Fruit fly (Drosophila melanogaster) whole organism, embryonic: Measurements from ENCODE around the gene CG10730.

Experiments used
- CG10267 ChIP-seq: fragments of 200-800 bp; sonication (Bioruptor generic); optimal IDR thresholded peaks from 2 replicates; lab custom pipeline; 2018; ENCODE audit warnings: missing biosample characterization, mild to moderate bottlenecking, missing genetic modification characterization, moderate library complexity
- CG10543 ChIP-seq: fragments of 200-800 bp; sonication (Bioruptor generic); optimal IDR thresholded peaks from 3 replicates; lab custom pipeline; 2017; ENCODE audit warnings: missing biosample characterization, mild to moderate bottlenecking, missing genetic modification characterization, moderate library complexity
- CG12071 ChIP-seq: fragments of 200-800 bp; sonication (Bioruptor generic); optimal IDR thresholded peaks from 3 replicates; lab custom pipeline; 2018; ENCODE audit warnings: missing biosample characterization, mild to moderate bottlenecking, missing genetic modification characterization
- CG12219 ChIP-seq: fragments of 200-800 bp; sonication (Bioruptor generic); optimal IDR thresholded peaks from 3 replicates; lab custom pipeline; 2018; ENCODE audit warnings: missing biosample characterization, mild to moderate bottlenecking, missing genetic modification characterization
- CG15696 ChIP-seq: fragments of 200-800 bp; sonication (Bioruptor generic); optimal IDR thresholded peaks from 2 replicates; lab custom pipeline; 2019; ENCODE audit warnings: missing biosample characterization, mild to moderate bottlenecking, missing genetic modification characterization, moderate library complexity
- CG16813 ChIP-seq: fragments of 200-800 bp; sonication (Bioruptor generic); IDR thresholded peaks from 3 replicates; pipeline ENCODE4 v1.3.6; 2022; ENCODE audit warnings: missing biosample characterization, missing genetic modification characterization; ENCODE audit not compliant: partially characterized antibody
- CG17385 ChIP-seq: fragments of 200-800 bp; sonication (Bioruptor generic); optimal IDR thresholded peaks from 3 replicates; lab custom pipeline; 2018; ENCODE audit warnings: missing biosample characterization, mild to moderate bottlenecking, missing genetic modification characterization
- CG17802 ChIP-seq: fragments of 200-800 bp; sonication (Bioruptor generic); optimal IDR thresholded peaks from 2 replicates; lab custom pipeline; 2018; ENCODE audit warnings: missing biosample characterization, mild to moderate bottlenecking, missing genetic modification characterization, moderate library complexity
- CG18011 ChIP-seq: fragments of 200-800 bp; sonication (Bioruptor generic); optimal IDR thresholded peaks from 2 replicates; lab custom pipeline; 2017; ENCODE audit warnings: missing biosample characterization, missing genetic modification characterization, mild to moderate bottlenecking, moderate library complexity, missing genotype
- CG30020 ChIP-seq: fragments of 200-800 bp; optimal IDR thresholded peaks from 2 replicates; lab custom pipeline; 2019; ENCODE audit warnings: missing biosample characterization, mild to moderate bottlenecking, missing genetic modification characterization, moderate library complexity
- CG34376 ChIP-seq: fragments of 200-800 bp; sonication (Bioruptor generic); optimal IDR thresholded peaks from 2 replicates; lab custom pipeline; 2018; ENCODE audit warnings: missing biosample characterization, mild to moderate bottlenecking, missing genetic modification characterization
- CG4328 ChIP-seq: fragments of 200-800 bp; sonication (Bioruptor generic); optimal IDR thresholded peaks from 3 replicates; lab custom pipeline; 2017; ENCODE audit warnings: missing biosample characterization, missing genetic modification reagents, missing genetic modification characterization
- CG6272 ChIP-seq: fragments of 200-800 bp; sonication (Bioruptor generic); IDR thresholded peaks from 2 replicates; pipeline ENCODE4 v1.3.6; 2022; ENCODE audit warnings: missing biosample characterization, missing genetic modification characterization
- CG6854 ChIP-seq: fragments of 200-800 bp; sonication (Bioruptor generic); optimal IDR thresholded peaks from 3 replicates; lab custom pipeline; 2017; ENCODE audit warnings: missing biosample characterization, mild to moderate bottlenecking, missing genetic modification characterization
- CG8478 ChIP-seq: fragments of >200 bp; optimal IDR thresholded peaks from 2 replicates; lab custom pipeline; 2018
- Camta ChIP-seq: fragments of 200-800 bp; sonication (Bioruptor generic); optimal IDR thresholded peaks from 2 replicates; lab custom pipeline; 2016; ENCODE audit warnings: missing biosample characterization, missing genetic modification characterization
- CoRest ChIP-seq: fragments of 200-800 bp; sonication (Bioruptor generic); optimal IDR thresholded peaks from 3 replicates; lab custom pipeline; 2018; ENCODE audit warnings: missing biosample characterization, mild to moderate bottlenecking, missing genetic modification characterization, moderate library complexity
- D19A ChIP-seq: fragments of 200-800 bp; optimal IDR thresholded peaks from 3 replicates; lab custom pipeline; 2019; ENCODE audit warnings: missing biosample characterization, mild to moderate bottlenecking, missing genetic modification characterization, moderate library complexity
- Dip2 ChIP-seq: fragments of 200-800 bp; sonication (Bioruptor generic); IDR thresholded peaks from 2 replicates; pipeline ENCODE4 v1.3.6; 2022; ENCODE audit warnings: missing biosample characterization, missing genetic modification characterization
- Dll ChIP-seq: fragments of 200-800 bp; sonication (Bioruptor generic); IDR thresholded peaks from 4 replicates; pipeline ENCODE4 v1.3.6; 2022; ENCODE audit warnings: missing biosample characterization, missing genetic modification characterization; ENCODE audit not compliant: partially characterized antibody
- Doc2 ChIP-seq: fragments of 200-800 bp; sonication (Bioruptor generic); IDR thresholded peaks from 2 replicates; pipeline ENCODE4 v1.3.6; 2022; ENCODE audit warnings: missing biosample characterization, missing genetic modification characterization
- Hr78 ChIP-seq, 2 experiments: fragments of 200-800 bp in 1 of 2; fragments of >200 bp in 1 of 2; sonication (Bioruptor generic) in 1 of 2; optimal IDR thresholded peaks; 2 replicates each; lab custom pipeline; 2017 to 2019; ENCODE audit warnings: missing biosample characterization in 2 of 2, missing genetic modification characterization in 2 of 2, mild to moderate bottlenecking in 1 of 2, moderate library complexity in 1 of 2
- MESR4 ChIP-seq: fragments of 200-800 bp; sonication (Bioruptor generic); optimal IDR thresholded peaks from 2 replicates; lab custom pipeline; 2018; ENCODE audit warnings: missing biosample characterization, mild to moderate bottlenecking, missing genetic modification characterization, moderate library complexity
- Meics ChIP-seq: fragments of 200-800 bp; sonication (Bioruptor generic); optimal IDR thresholded peaks from 2 replicates; lab custom pipeline; 2017; ENCODE audit warnings: missing biosample characterization, mild to moderate bottlenecking, missing genetic modification characterization
- NfI ChIP-seq: fragments of 200-800 bp; sonication (Bioruptor generic); optimal IDR thresholded peaks from 3 replicates; lab custom pipeline; 2018; ENCODE audit warnings: missing biosample characterization, mild to moderate bottlenecking, missing genetic modification characterization, moderate library complexity
- Optix ChIP-seq: fragments of 200-800 bp; sonication (Bioruptor generic); IDR thresholded peaks from 3 replicates; pipeline ENCODE4 v1.3.6; 2022; ENCODE audit warnings: missing biosample characterization, missing genetic modification characterization
- Pdp1 ChIP-seq, 2 experiments: fragments of 200-800 bp; sonication (Bioruptor generic); optimal IDR thresholded peaks; 3 replicates each; lab custom pipeline; 2016; ENCODE audit warnings: missing biosample characterization in 2 of 2, missing genetic modification characterization in 2 of 2, mild to moderate bottlenecking in 1 of 2, moderate library complexity in 1 of 2
- Poxn ChIP-seq: fragments of 200-800 bp; sonication (Bioruptor generic); IDR thresholded peaks from 2 replicates; pipeline ENCODE4 v1.3.6; 2022; ENCODE audit warnings: missing biosample characterization, missing genetic modification characterization
- Usf ChIP-seq: fragments of 200-800 bp; sonication (Bioruptor generic); optimal IDR thresholded peaks from 2 replicates; lab custom pipeline; 2017; ENCODE audit warnings: missing genotype, missing biosample characterization, missing genetic modification characterization
- YL-1 ChIP-seq: fragments of 200-800 bp; sonication (Bioruptor generic); optimal IDR thresholded peaks from 3 replicates; lab custom pipeline; 2017; ENCODE audit warnings: missing biosample characterization, mild to moderate bottlenecking, missing genetic modification characterization
- amos ChIP-seq: fragments of 200-800 bp; sonication (Bioruptor generic); IDR thresholded peaks from 2 replicates; pipeline ENCODE4 v1.3.6; 2022; ENCODE audit warnings: missing biosample characterization, missing genetic modification characterization; ENCODE audit not compliant: partially characterized antibody
- bowl ChIP-seq: fragments of 200-800 bp; sonication (Bioruptor generic); IDR thresholded peaks from 2 replicates; pipeline ENCODE4 v1.3.6; 2022; ENCODE audit warnings: missing biosample characterization, missing genetic modification characterization
- chm ChIP-seq: fragments of 200-800 bp; sonication (Bioruptor generic); IDR thresholded peaks from 2 replicates; pipeline ENCODE4 v1.3.6; 2022; ENCODE audit warnings: missing biosample characterization, missing genetic modification characterization
- exex ChIP-seq: fragments of 200-800 bp; sonication (Bioruptor generic); optimal IDR thresholded peaks from 4 replicates; lab custom pipeline; 2018; ENCODE audit warnings: missing biosample characterization, mild to moderate bottlenecking, missing genetic modification characterization, moderate library complexity
- fd64A ChIP-seq: fragments of 200-800 bp; sonication (Bioruptor generic); optimal IDR thresholded peaks from 3 replicates; lab custom pipeline; 2018; ENCODE audit warnings: missing biosample characterization, mild to moderate bottlenecking, missing genetic modification characterization
- grn ChIP-seq: fragments of 200-800 bp; sonication (Bioruptor generic); optimal IDR thresholded peaks from 3 replicates; lab custom pipeline; 2017; ENCODE audit warnings: missing biosample characterization, missing genetic modification characterization
- kni ChIP-seq: fragments of 200-800 bp; sonication (Bioruptor generic); optimal IDR thresholded peaks from 3 replicates; lab custom pipeline; 2017; ENCODE audit warnings: mild to moderate bottlenecking, missing biosample characterization, missing genetic modification reagents, missing genetic modification characterization
- maf-S ChIP-seq: fragments of 200-800 bp; sonication (Bioruptor generic); optimal IDR thresholded peaks from 2 replicates; lab custom pipeline; 2016; ENCODE audit warnings: missing biosample characterization, missing genetic modification characterization
- mirr ChIP-seq: fragments of 200-800 bp; sonication (Bioruptor generic); optimal IDR thresholded peaks from 3 replicates; lab custom pipeline; 2018; ENCODE audit warnings: missing biosample characterization, mild to moderate bottlenecking, missing genetic modification characterization
- mld ChIP-seq: fragments of 200-800 bp; sonication (Bioruptor generic); IDR thresholded peaks from 3 replicates; pipeline ENCODE4 v1.3.6; 2022; ENCODE audit warnings: missing biosample characterization, missing genetic modification characterization; ENCODE audit not compliant: partially characterized antibody
- nmo ChIP-seq: fragments of 200-800 bp; sonication (Bioruptor generic); optimal IDR thresholded peaks from 2 replicates; lab custom pipeline; 2018; ENCODE audit warnings: missing biosample characterization, mild to moderate bottlenecking, missing genetic modification characterization, moderate library complexity
- pan ChIP-seq, 4 experiments: fragments of >200 bp in 3 of 4; fragments of 200-800 bp in 1 of 4; sonication (Bioruptor generic) in 1 of 4; optimal IDR thresholded peaks in 3 of 4; IDR thresholded peaks in 1 of 4; 2 replicates each; pipeline versions ENCODE4 v1.3.6 to Lab custom; 2017 to 2022; ENCODE audit warnings: missing biosample characterization in 2 of 4, missing genetic modification characterization in 2 of 4, mixed read lengths in 1 of 4
- pzg ChIP-seq: fragments of 200-800 bp; sonication (Bioruptor generic); optimal IDR thresholded peaks from 3 replicates; lab custom pipeline; 2018; ENCODE audit warnings: missing biosample characterization, mild to moderate bottlenecking, missing genetic modification characterization, moderate library complexity
- tll ChIP-seq, 2 experiments: fragments of 200-800 bp in 1 of 2; fragments of >200 bp in 1 of 2; sonication (Bioruptor generic) in 1 of 2; optimal IDR thresholded peaks; 2 replicates each; lab custom pipeline; 2017 to 2019; ENCODE audit warnings: missing biosample characterization in 2 of 2, missing genetic modification characterization in 2 of 2, mild to moderate bottlenecking in 1 of 2, moderate library complexity in 1 of 2

Gene CG10730

dm6 chr2L:20069158-20070016 is 2.6 kb downstream of the CG10730 start (continued):
- TF ChIP-seq bowl (no peak), CG15696 (tag; lab: Kevin White, UChicago) (peak; percentile 13), CG10543 (GFP tag; lab: Kevin White, UChicago) (peak; percentile 13)

- no peak for TF ChIP-seq Doc2 (GFP tag; lab: Robert Waterston, UW)
- no peak for TF ChIP-seq CG30020 (tag; lab: Kevin White, UChicago)
- no peak for TF ChIP-seq Dll (GFP tag; lab: Robert Waterston, UW)
- TF ChIP-seq Hr78 (GFP tag; optimal IDR thresholded peaks at IDR 0.05; lab: Kevin White, UChicago) = peak in 1 of 2 experiments; percentile 64
- TF ChIP-seq NfI (GFP tag; lab: Kevin White, UChicago) = no peak
- TF ChIP-seq maf-S (GFP tag; lab: Kevin White, UChicago) = no peak
- TF ChIP-seq D19A (tag; lab: Kevin White, UChicago) = peak; percentile 39
- peak in 1 of 2 experiments; percentile 47 for TF ChIP-seq Pdp1 (GFP tag; optimal IDR thresholded peaks at IDR 0.05; lab: Kevin White, UChicago)
- no peak for TF ChIP-seq CG12219
- peak; percentile 19 for TF ChIP-seq CG34376 (GFP tag; lab: Kevin White, UChicago)
- TF ChIP-seq Camta (GFP tag; lab: Kevin White, UChicago) = no peak
- TF ChIP-seq chm (GFP tag; lab: Robert Waterston, UW) = no peak
- TF ChIP-seq CG17385 (GFP tag; lab: Kevin White, UChicago) = no peak
- no peak for TF ChIP-seq Dip2 (GFP tag; lab: Robert Waterston, UW)
- no peak for TF ChIP-seq grn (GFP tag; lab: Kevin White, UChicago)
- TF ChIP-seq kni (GFP tag; lab: Kevin White, UChicago) = no peak
- no peak for TF ChIP-seq CG6272 (GFP tag; lab: Robert Waterston, UW)
- TF ChIP-seq exex = peak; percentile 9
- no peak for TF ChIP-seq fd64A (GFP tag; lab: Kevin White, UChicago)
These were observed 4.1 kb downstream of the CG10730 start for dm6 chr2L:20067928-20068327.

dm6 chr2L:20066233-20066650 is 5.8 kb downstream of the CG10730 start, which contains the start of gene bwa:
Gene bwa (plus strand): TSS chr2L:20066391.
- no peak for TF ChIP-seq mld (GFP tag; lab: Robert Waterston, UW)
- TF ChIP-seq amos = peak; percentile 46; the same call in 1 of the 2 replicates
- no peak for TF ChIP-seq CG17802 (tag; lab: Kevin White, UChicago)
- no peak for TF ChIP-seq Usf (GFP tag; lab: Kevin White, UChicago)
- no peak for TF ChIP-seq Hr78 (GFP tag; optimal IDR thresholded peaks at IDR 0.05; lab: Kevin White, UChicago)
- TF ChIP-seq nmo (GFP tag; lab: Kevin White, UChicago) = peak; percentile 25
- no peak for TF ChIP-seq CG18011 (GFP tag; lab: Kevin White, UChicago)
- TF ChIP-seq CG10267 (tag; lab: Kevin White, UChicago) = peak; percentile 31
- peak; percentile 52 for TF ChIP-seq MESR4 (GFP tag; lab: Kevin White, UChicago)
- TF ChIP-seq CG6854 (GFP tag; lab: Kevin White, UChicago) = no peak
- TF ChIP-seq tll (GFP tag; optimal IDR thresholded peaks at IDR 0.05; lab: Kevin White, UChicago) = no peak
- peak; percentile 28 for TF ChIP-seq YL-1 (GFP tag; lab: Kevin White, UChicago)
- TF ChIP-seq mirr = peak; percentile 26
- peak; percentile 87 for TF ChIP-seq pzg (GFP tag; lab: Kevin White, UChicago)
- TF ChIP-seq CG16813 = no peak
- no peak for TF ChIP-seq CG4328 (GFP tag; lab: Kevin White, UChicago)
- TF ChIP-seq Poxn (GFP tag; lab: Robert Waterston, UW) = no peak
- peak; percentile 78 for TF ChIP-seq CoRest (tag; lab: Kevin White, UChicago)
- no peak for TF ChIP-seq Meics (GFP tag; lab: Kevin White, UChicago)
- no peak for TF ChIP-seq Optix (GFP tag; lab: Robert Waterston, UW)
- TF ChIP-seq pan (optimal IDR thresholded peaks at IDR 0.05; lab: Kevin White, UChicago) = no peak
- no peak for TF ChIP-seq pan (GFP tag; optimal IDR thresholded peaks at IDR 0.05 in 1 of 2, IDR thresholded peaks at IDR 0.05 in 1 of 2)
- no peak for TF ChIP-seq CG12071 (GFP tag; lab: Kevin White, UChicago)
- no peak for TF ChIP-seq CG8478 (lab: Kevin White, UChicago)
